Fruit fly (Drosophila melanogaster) whole organism, pupa: ENCODE measurements around the gene CG34305.
A peak's percentile ranks its signal among the peaks of the same experiment; 100 is the strongest.

Source experiments
- CG10348 ChIP-seq: fragments of 200-800 bp; sonication (Bioruptor generic); IDR thresholded peaks from 2 replicates; pipeline ENCODE4 v1.3.6; 2022; ENCODE audit warnings: missing biosample characterization, missing genetic modification characterization
- CG12605 ChIP-seq: fragments of 200-800 bp; sonication (Bioruptor generic); IDR thresholded peaks from 2 replicates; pipeline ENCODE4 v1.3.6; 2022; ENCODE audit warnings: missing biosample characterization, missing genetic modification characterization
- CG14655 ChIP-seq: fragments of 200-800 bp; sonication (Bioruptor generic); optimal IDR thresholded peaks from 3 replicates; lab custom pipeline; 2017; ENCODE audit warnings: mild to moderate bottlenecking, missing biosample characterization, missing genetic modification reagents, missing genetic modification characterization
- CG32121 ChIP-seq: fragments of 200-800 bp; sonication (Bioruptor generic); IDR thresholded peaks from 2 replicates; pipeline ENCODE4 v1.3.6; 2022; ENCODE audit warnings: missing biosample characterization, missing genetic modification characterization
- CG4496 ChIP-seq: fragments of 200-800 bp; sonication (Bioruptor generic); IDR thresholded peaks from 3 replicates; pipeline ENCODE4 v1.3.6; 2022; ENCODE audit warnings: missing biosample characterization, missing genetic modification characterization
- CG8159 ChIP-seq: fragments of 200-800 bp; sonication (Bioruptor generic); optimal IDR thresholded peaks from 3 replicates; lab custom pipeline; 2018; ENCODE audit warnings: missing biosample characterization, mild to moderate bottlenecking, missing genetic modification characterization, moderate library complexity
- CG8301 ChIP-seq: fragments of 200-800 bp; sonication (Bioruptor generic); optimal IDR thresholded peaks from 2 replicates; lab custom pipeline; 2018; ENCODE audit warnings: missing biosample characterization, mild to moderate bottlenecking, missing genetic modification characterization
- D1 ChIP-seq: fragments of 200-800 bp; sonication (Bioruptor generic); optimal IDR thresholded peaks from 2 replicates; lab custom pipeline; 2018; ENCODE audit warnings: missing biosample characterization, mild to moderate bottlenecking, missing genetic modification characterization, moderate library complexity
- EcR ChIP-seq: fragments of 200-800 bp; sonication (Bioruptor generic); optimal IDR thresholded peaks from 3 replicates; lab custom pipeline; 2019; ENCODE audit warnings: missing biosample characterization, missing genetic modification characterization, mild to moderate bottlenecking, moderate library complexity, missing genetic modification reagents
- Ets98B ChIP-seq: fragments of 200-800 bp; sonication (Bioruptor generic); IDR thresholded peaks from 2 replicates; pipeline ENCODE4 v1.3.6; 2022; ENCODE audit warnings: missing biosample characterization, missing genetic modification characterization
- Pif1A ChIP-seq: fragments of 200-800 bp; sonication (Bioruptor generic); optimal IDR thresholded peaks from 3 replicates; lab custom pipeline; 2016; ENCODE audit warnings: missing biosample characterization, missing genetic modification characterization
- Snoo ChIP-seq: fragments of 200-800 bp; sonication (Bioruptor generic); optimal IDR thresholded peaks from 3 replicates; lab custom pipeline; 2017; ENCODE audit warnings: missing biosample characterization, mild to moderate bottlenecking, missing genetic modification characterization, inconsistent platforms
- fd96Ca ChIP-seq: fragments of 200-800 bp; sonication (Bioruptor generic); IDR thresholded peaks from 3 replicates; pipeline ENCODE4 v1.3.6; 2022; ENCODE audit warnings: missing biosample characterization, missing genetic modification characterization
- gl ChIP-seq: fragments of 200-800 bp; sonication (Bioruptor generic); optimal IDR thresholded peaks from 2 replicates; lab custom pipeline; 2018; ENCODE audit warnings: missing biosample characterization, mild to moderate bottlenecking, missing genetic modification characterization

DNA sequence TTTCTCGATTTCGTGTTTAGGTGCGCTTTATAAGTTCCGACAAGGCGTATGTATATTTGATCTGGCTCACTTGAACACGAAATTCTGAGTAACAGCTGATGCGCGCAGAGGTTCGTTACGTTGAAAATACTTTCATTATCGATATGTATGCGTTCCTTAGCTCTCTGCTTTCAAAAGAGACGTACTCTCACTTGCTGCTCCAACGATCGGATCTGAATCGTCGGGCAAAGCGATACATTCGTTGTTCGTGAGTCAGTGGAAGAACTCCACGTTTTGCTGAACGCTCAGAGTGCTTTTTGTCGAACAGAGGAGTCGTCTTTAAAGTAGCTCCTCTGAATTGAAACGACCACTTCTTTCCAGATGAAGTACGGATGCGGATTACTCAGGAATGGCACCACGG is 45.9 kb downstream of the CG34305 start, which contains the start of gene beta-Man:
- TF ChIP-seq EcR (GFP tag; lab: Kevin White, UChicago) (no peak), CG8301 (no peak), gl (tag; lab: Kevin White, UChicago) (no peak), CG32121 (GFP tag; lab: Robert Waterston, UW) (no peak), CG4496 (GFP tag; lab: Robert Waterston, UW) (no peak; the same call in 2 of the 3 replicates), D1 (tag; lab: Kevin White, UChicago) (peak; percentile 24), CG8159 (tag; lab: Kevin White, UChicago) (no peak), CG10348 (GFP tag; lab: Robert Waterston, UW) (no peak), fd96Ca (no peak), Snoo (tag; lab: Kevin White, UChicago) (no peak), CG14655 (GFP tag; lab: Kevin White, UChicago) (peak; percentile 12), CG12605 (GFP tag; lab: Robert Waterston, UW) (0 out of 2 replicates have a peak, but pooled peaks have one; percentile 23), Ets98B (GFP tag; lab: Robert Waterston, UW) (no peak), Pif1A (GFP tag; lab: Kevin White, UChicago) (peak; percentile 23)
